Fruit fly (Drosophila melanogaster): ENCODE measurements around the gene Nrx-IV.
A peak's percentile ranks its signal among the peaks of the same experiment; 100 is the strongest.

Nrx-IV gene

dm6 chr3L:12131918-12132317 lies 14.4 kb upstream of the Nrx-IV start, which contains the start of gene DEF8 (continued):
- peak; percentile 67 for TF ChIP-seq cyc (GFP tag; optimal IDR thresholded peaks at IDR 0.05)
- TF ChIP-seq CG11902 (GFP tag; optimal IDR thresholded peaks at IDR 0.05): peak; percentile 49
- peak; percentile 90 for TF ChIP-seq CG6163 (GFP tag; IDR thresholded peaks at IDR 0.05)
- peak; percentile 93 for TF ChIP-seq eg (GFP tag; IDR thresholded peaks at IDR 0.05)
- peak; percentile 58 for TF ChIP-seq CG4318 (GFP tag; optimal IDR thresholded peaks at IDR 0.05)
- TF ChIP-seq CG15336 (GFP tag; IDR thresholded peaks at IDR 0.05): peak; percentile 92
- no peak for TF ChIP-seq Hr4 (GFP tag; optimal IDR thresholded peaks at IDR 0.05)
- peak; percentile 82 for TF ChIP-seq CG3919 (GFP tag; optimal IDR thresholded peaks at IDR 0.05)
- TF ChIP-seq ss (GFP tag; optimal IDR thresholded peaks at IDR 0.05): peak in 1 of 2 experiments; percentile 51
- no peak for TF ChIP-seq fd85E (GFP tag; optimal IDR thresholded peaks at IDR 0.05)

dm6 chr3L:12136630-12137029 lies 9.7 kb upstream of the Nrx-IV start, which contains the start of the genes CG5645 and Atg12:
TSS of gene CG5645 (minus strand) at chr3L:12136706.
TSS of gene Atg12 (plus strand) at chr3L:12136967.
- TF ChIP-seq Eip75B (GFP tag; optimal IDR thresholded peaks at IDR 0.05) (peak; percentile 59), CG4318 (GFP tag; optimal IDR thresholded peaks at IDR 0.05) (no peak), CG11902 (GFP tag; optimal IDR thresholded peaks at IDR 0.05) (peak; percentile 30), fkh (GFP tag; optimal IDR thresholded peaks at IDR 0.05) (peak; percentile 69), topi (GFP tag; optimal IDR thresholded peaks at IDR 0.05) (peak; percentile 76), esn (GFP tag; optimal IDR thresholded peaks at IDR 0.05) (peak; percentile 80), Hr4 (GFP tag; optimal IDR thresholded peaks at IDR 0.05) (peak; percentile 65), CG3919 (GFP tag; optimal IDR thresholded peaks at IDR 0.05) (peak; percentile 72), CG8632 (GFP tag; optimal IDR thresholded peaks at IDR 0.05) (peak; percentile 44), Eip93F (GFP tag; optimal IDR thresholded peaks at IDR 0.05) (peak; percentile 18), Hr39 (GFP tag; optimal IDR thresholded peaks at IDR 0.05) (peak; percentile 26), salr (GFP tag; optimal IDR thresholded peaks at IDR 0.05) (peak in 1 of 2 experiments; percentile 24), CG3032 (tag; optimal IDR thresholded peaks at IDR 0.05) (peak; percentile 68), OdsH (GFP tag; optimal IDR thresholded peaks at IDR 0.05) (peak; percentile 64), CG16779 (tag; optimal IDR thresholded peaks at IDR 0.05) (no peak), CG11294 (GFP tag; IDR thresholded peaks at IDR 0.05) (no peak), vri (GFP tag; optimal IDR thresholded peaks at IDR 0.05) (no peak), CG9139 (GFP tag; optimal IDR thresholded peaks at IDR 0.05) (no peak), Met (GFP tag; optimal IDR thresholded peaks at IDR 0.05) (peak; percentile 66), cyc (GFP tag; optimal IDR thresholded peaks at IDR 0.05) (peak; percentile 72), spab (GFP tag; optimal IDR thresholded peaks at IDR 0.05) (no peak), achi (GFP tag; optimal IDR thresholded peaks at IDR 0.05) (peak; percentile 54), CG6792 (GFP tag; optimal IDR thresholded peaks at IDR 0.05) (peak; percentile 52), Sox15 (GFP tag; optimal IDR thresholded peaks at IDR 0.05) (no peak), Sox14 (GFP tag; optimal IDR thresholded peaks at IDR 0.05) (peak; percentile 43), Lpt (GFP tag; optimal IDR thresholded peaks at IDR 0.05) (peak; percentile 12), CG8119 (GFP tag; IDR thresholded peaks at IDR 0.05) (peak; percentile 15; the same call in 1 of the 3 replicates), lz (GFP tag; optimal IDR thresholded peaks at IDR 0.05) (peak; percentile 61), CG34406 (GFP tag; optimal IDR thresholded peaks at IDR 0.05) (peak; percentile 16), Hr38 (GFP tag; optimal IDR thresholded peaks at IDR 0.05) (no peak), CG10631 (GFP tag; optimal IDR thresholded peaks at IDR 0.05) (peak; percentile 71), dac (GFP tag; optimal IDR thresholded peaks at IDR 0.05) (no peak), pdm3 (GFP tag; optimal IDR thresholded peaks at IDR 0.05) (peak; percentile 63), CG6276 (GFP tag; optimal IDR thresholded peaks at IDR 0.05) (no peak), acj6 (GFP tag; optimal IDR thresholded peaks at IDR 0.05) (peak; percentile 56), CG1621 (tag; optimal IDR thresholded peaks at IDR 0.05) (no peak), CG8319 (GFP tag; optimal IDR thresholded peaks at IDR 0.05) (peak; percentile 14), CG6163 (GFP tag; IDR thresholded peaks at IDR 0.05) (no peak), Smox (GFP tag; optimal IDR thresholded peaks at IDR 0.05) (no peak), CG15336 (GFP tag; IDR thresholded peaks at IDR 0.05) (peak; percentile 48), Gug (GFP tag; IDR thresholded peaks at IDR 0.05) (no peak), ss (GFP tag; optimal IDR thresholded peaks at IDR 0.05) (peak; percentile 12 to 66), net (GFP tag; optimal IDR thresholded peaks at IDR 0.05) (no peak), svp (GFP tag) (peak; percentile 74), Ets21C (GFP tag; optimal IDR thresholded peaks at IDR 0.05) (peak; percentile 46), dsx (GFP tag; optimal IDR thresholded peaks at IDR 0.05; ENCODE audit: poor library complexity, severe bottlenecking) (peak; percentile 69), fd85E (GFP tag; optimal IDR thresholded peaks at IDR 0.05) (peak; percentile 38), Eip78C (GFP tag) (peak; percentile 92)
